Worm (Caenorhabditis elegans) whole organism, L1 larva: ENCODE data around the gene snu-66.

Experiments
- C16A3.4 ChIP-seq: fragments of 150-350 bp; optimal IDR thresholded peaks from 2 replicates; lab custom pipeline; 2014; ENCODE audit warnings: missing biosample characterization, missing genetic modification characterization
- alr-1 ChIP-seq: fragments of 200-800 bp; sonication (Bioruptor generic); optimal IDR thresholded peaks from 2 replicates; lab custom pipeline; 2018; ENCODE audit warnings: borderline replicate concordance, mild to moderate bottlenecking, missing genetic modification characterization, missing compliant biosample characterization
- aly-2 ChIP-seq: fragments of 150-350 bp; optimal IDR thresholded peaks from 2 replicates; lab custom pipeline; 2014; ENCODE audit warnings: missing biosample characterization, missing genetic modification characterization
- ama-1 ChIP-seq: fragments of 150-350 bp; optimal IDR thresholded peaks from 2 replicates; lab custom pipeline; 2014
- blmp-1 ChIP-seq: fragments of 150-350 bp; optimal IDR thresholded peaks from 2 replicates; lab custom pipeline; 2014; ENCODE audit warnings: missing biosample characterization, missing genetic modification characterization
- ceh-8 ChIP-seq: fragments of 200-800 bp; sonication (Bioruptor generic); optimal IDR thresholded peaks from 2 replicates; lab custom pipeline; 2018; ENCODE audit warnings: mild to moderate bottlenecking, missing genetic modification characterization, moderate library complexity, missing compliant biosample characterization
- ceh-82 ChIP-seq, 3 experiments: fragments of 150-350 bp in 1 of 3; sonication (generic microtip) in 2 of 3; optimal IDR thresholded peaks; 2 replicates each; lab custom pipeline; 2014 to 2017; ENCODE audit warnings: missing biosample characterization in 3 of 3, missing genetic modification characterization in 3 of 3
- ces-1 ChIP-seq: fragments of 150-350 bp; optimal IDR thresholded peaks from 2 replicates; lab custom pipeline; 2014; ENCODE audit warnings: missing biosample characterization, missing genetic modification reagents, missing genetic modification characterization
- dpl-1 ChIP-seq, 3 experiments: fragments of 150-350 bp in 2 of 3; sonication (generic microtip) in 1 of 3; optimal IDR thresholded peaks; 2 replicates each; lab custom pipeline; 2014 to 2017; ENCODE audit warnings: missing biosample characterization in 3 of 3, missing genetic modification characterization in 3 of 3, missing genetic modification reagents in 3 of 3
- dsc-1 ChIP-seq: sonication (generic microtip); optimal IDR thresholded peaks from 2 replicates; lab custom pipeline; 2016; ENCODE audit warnings: mild to moderate bottlenecking, missing genetic modification characterization, missing compliant biosample characterization
- efl-1 ChIP-seq, 4 experiments: fragments of 150-350 bp; optimal IDR thresholded peaks in 3 of 4; peaks in 1 of 4; 1 replicate in 1 of 4; 2 replicates in 3 of 4; lab custom pipeline; 2014; ENCODE audit warnings: missing biosample characterization in 2 of 4, missing genetic modification characterization in 2 of 4, missing genetic modification reagents in 2 of 4
- efl-3 ChIP-seq: fragments of 200-800 bp; sonication (Bioruptor generic); optimal IDR thresholded peaks from 2 replicates; lab custom pipeline; 2018; ENCODE audit warnings: mild to moderate bottlenecking, missing genetic modification characterization, missing compliant biosample characterization
- egl-27 ChIP-seq, 2 experiments: fragments of 150-350 bp in 1 of 2; sonication (generic microtip); optimal IDR thresholded peaks; 3 replicates each; lab custom pipeline; 2017 to 2018; ENCODE audit warnings: missing biosample characterization in 2 of 2, missing genetic modification characterization in 2 of 2, missing genetic modification reagents in 2 of 2
- elt-3 ChIP-seq, 6 experiments: fragments of 150-350 bp in 1 of 6; sonication (generic microtip); optimal IDR thresholded peaks; 2 replicates each; lab custom pipeline; 2017 to 2018; ENCODE audit warnings: missing biosample characterization in 6 of 6, missing genetic modification characterization in 6 of 6, inconsistent platforms in 1 of 6
- fos-1 ChIP-seq: fragments of 150-350 bp; optimal IDR thresholded peaks from 2 replicates; lab custom pipeline; 2014; ENCODE audit warnings: missing biosample characterization, missing genetic modification characterization
- jun-1 ChIP-seq: fragments of 150-350 bp; optimal IDR thresholded peaks from 2 replicates; lab custom pipeline; 2014; ENCODE audit warnings: missing biosample characterization, missing genetic modification reagents, missing genetic modification characterization
- lin-15B ChIP-seq: fragments of 150-350 bp; sonication (generic microtip); optimal IDR thresholded peaks from 3 replicates; lab custom pipeline; 2014; ENCODE audit warnings: missing biosample characterization, missing genetic modification characterization
- lin-35 ChIP-seq, 2 experiments: fragments of 150-350 bp; optimal IDR thresholded peaks; 2 replicates each; lab custom pipeline; 2014; ENCODE audit warnings: missing biosample characterization in 2 of 2, missing genetic modification characterization in 2 of 2, missing genetic modification reagents in 2 of 2
- lin-39 ChIP-seq: fragments of 150-350 bp; optimal IDR thresholded peaks from 2 replicates; lab custom pipeline; 2014; ENCODE audit warnings: missing biosample characterization, missing genetic modification reagents, missing genetic modification characterization
- lsy-2 ChIP-seq, 2 experiments: fragments of 150-350 bp; optimal IDR thresholded peaks; 2 replicates each; lab custom pipeline; 2014; ENCODE audit warnings: missing biosample characterization in 2 of 2, missing genetic modification characterization in 2 of 2
- mep-1 ChIP-seq: fragments of 150-350 bp; optimal IDR thresholded peaks from 2 replicates; lab custom pipeline; 2014; ENCODE audit warnings: missing biosample characterization, missing genetic modification characterization
- nhr-12 ChIP-seq: sonication (generic microtip); optimal IDR thresholded peaks from 2 replicates; lab custom pipeline; 2017; ENCODE audit warnings: missing biosample characterization, missing genetic modification characterization
- nhr-19 ChIP-seq: fragments of 200-800 bp; sonication (Bioruptor generic); conservative IDR thresholded peaks from 2 replicates; pipeline ENCODE4 v1.3.6; 2022; ENCODE audit warnings: missing genetic modification characterization, missing compliant biosample characterization
- nhr-20 ChIP-seq: sonication (generic microtip); optimal IDR thresholded peaks from 2 replicates; lab custom pipeline; 2016; ENCODE audit warnings: mild to moderate bottlenecking, missing genetic modification characterization, missing compliant biosample characterization
- nhr-28 ChIP-seq: fragments of 150-350 bp; optimal IDR thresholded peaks from 2 replicates; lab custom pipeline; 2014; ENCODE audit warnings: missing biosample characterization, missing genetic modification characterization
- nhr-47 ChIP-seq: sonication (generic microtip); optimal IDR thresholded peaks from 2 replicates; lab custom pipeline; 2016; ENCODE audit warnings: mild to moderate bottlenecking, missing genetic modification characterization, moderate library complexity, missing compliant biosample characterization
- nhr-71 ChIP-seq: sonication (generic microtip); optimal IDR thresholded peaks from 2 replicates; lab custom pipeline; 2016; ENCODE audit warnings: mild to moderate bottlenecking, missing genetic modification characterization, moderate library complexity, missing compliant biosample characterization
- nhr-77 ChIP-seq: fragments of 150-350 bp; optimal IDR thresholded peaks from 2 replicates; lab custom pipeline; 2014; ENCODE audit warnings: missing biosample characterization, missing genetic modification characterization
- nhr-85 ChIP-seq: sonication (generic microtip); peaks from one replicate; lab custom pipeline; 2016; ENCODE audit warnings: missing genetic modification characterization, inconsistent platforms, missing compliant biosample characterization
- nhr-90 ChIP-seq: sonication (generic microtip); optimal IDR thresholded peaks from 2 replicates; lab custom pipeline; 2016; ENCODE audit warnings: mild to moderate bottlenecking, missing genetic modification characterization, missing compliant biosample characterization; ENCODE audit not compliant: poor library complexity
- rnt-1 ChIP-seq: sonication (generic microtip); optimal IDR thresholded peaks from 2 replicates; lab custom pipeline; 2016; ENCODE audit warnings: mild to moderate bottlenecking, missing genetic modification characterization, moderate library complexity, missing compliant biosample characterization
- skn-1 ChIP-seq: fragments of 150-350 bp; optimal IDR thresholded peaks from 2 replicates; lab custom pipeline; 2014; ENCODE audit warnings: missing biosample characterization, missing genetic modification characterization
- snpc-4 ChIP-seq: fragments of 150-350 bp; optimal IDR thresholded peaks from 2 replicates; lab custom pipeline; 2014; ENCODE audit warnings: missing biosample characterization, missing genetic modification characterization
- snu-23 ChIP-seq: sonication (generic microtip); optimal IDR thresholded peaks from 2 replicates; lab custom pipeline; 2016; ENCODE audit warnings: missing genetic modification characterization, missing compliant biosample characterization
- sptf-1 ChIP-seq: fragments of 150-350 bp; optimal IDR thresholded peaks from 2 replicates; lab custom pipeline; 2014; ENCODE audit warnings: missing biosample characterization, missing genetic modification characterization
- swsn-7 ChIP-seq: sonication (generic microtip); optimal IDR thresholded peaks from 2 replicates; lab custom pipeline; 2016; ENCODE audit warnings: missing genetic modification characterization, missing compliant biosample characterization
- tbx-2 ChIP-seq: sonication (generic microtip); optimal IDR thresholded peaks from 2 replicates; lab custom pipeline; 2016; ENCODE audit warnings: missing genetic modification characterization, missing compliant biosample characterization
- unc-62 ChIP-seq: fragments of 150-350 bp; optimal IDR thresholded peaks from 2 replicates; lab custom pipeline; 2014; ENCODE audit warnings: missing biosample characterization, missing genetic modification reagents, missing genetic modification characterization
- unc-86 ChIP-seq: sonication (generic microtip); optimal IDR thresholded peaks from 2 replicates; lab custom pipeline; 2016; ENCODE audit warnings: missing genetic modification characterization, missing compliant biosample characterization
- xbp-1 ChIP-seq: sonication (generic microtip); optimal IDR thresholded peaks from 2 replicates; lab custom pipeline; 2016; ENCODE audit warnings: missing genetic modification characterization, missing compliant biosample characterization
- ztf-11 ChIP-seq, 2 experiments: sonication (generic microtip); optimal IDR thresholded peaks; 2 replicates each; lab custom pipeline; 2016 to 2017; ENCODE audit warnings: missing genetic modification characterization in 2 of 2, missing biosample characterization in 1 of 2, missing compliant biosample characterization in 1 of 2

snu-66 gene

ce11 chrV:7587637-7588036 lies 12.2 kb upstream of the snu-66 start, which contains the start of the genes F19F10.11 and C50E3.5 (continued):
- peak; percentile 70 for TF ChIP-seq tbx-2 (tag; lab: Kevin White, UChicago)
- TF ChIP-seq nhr-12, result no peak

- no peak for TF ChIP-seq ama-1
- no peak for TF ChIP-seq ceh-8 (GFP tag; lab: Kevin White, UChicago)
- no peak for TF ChIP-seq efl-3
- peak; percentile 54 for TF ChIP-seq rnt-1 (tag; lab: Kevin White, UChicago)
- peak; percentile 37 for TF ChIP-seq fos-1
- TF ChIP-seq efl-1 (optimal IDR thresholded peaks at IDR 0.05; lab: Kevin White, UChicago), result peak; percentile 75 to 77
- TF ChIP-seq efl-1 (GFP tag; optimal IDR thresholded peaks at IDR 0.05 in 1 of 2; lab: Kevin White, UChicago), result peak; percentile 67 to 96
- peak; percentile 25 for TF ChIP-seq skn-1
- peak; percentile 62 for TF ChIP-seq swsn-7
- TF ChIP-seq nhr-19 (GFP tag; lab: Robert Waterston, UW), result peak; percentile 54
- peak in 2 of 3 experiments; percentile 26 to 27 for TF ChIP-seq ceh-82 (tag; optimal IDR thresholded peaks at IDR 0.05; lab: Kevin White, UChicago)
- TF ChIP-seq alr-1 (tag; lab: Kevin White, UChicago), result no peak
- TF ChIP-seq nhr-20 (tag; lab: Kevin White, UChicago), result peak; percentile 65
- peak; percentile 46 for TF ChIP-seq nhr-90 (tag; lab: Kevin White, UChicago)
- peak; percentile 21 for TF ChIP-seq snpc-4
- peak; percentile 44 for TF ChIP-seq dsc-1 (tag; lab: Kevin White, UChicago)
- peak; percentile 66 to 77 for TF ChIP-seq lsy-2 (tag; optimal IDR thresholded peaks at IDR 0.05; lab: Kevin White, UChicago)
- TF ChIP-seq ces-1, result no peak
- TF ChIP-seq elt-3 (tag; optimal IDR thresholded peaks at IDR 0.05; lab: Kevin White, UChicago), result peak in 2 of 6 experiments; percentile 12 to 34
- no peak for TF ChIP-seq egl-27 (tag; optimal IDR thresholded peaks at IDR 0.05; lab: Kevin White, UChicago)
- peak; percentile 54 for TF ChIP-seq tbx-2 (tag; lab: Kevin White, UChicago)
- no peak for TF ChIP-seq nhr-28 (tag; lab: Kevin White, UChicago)
- TF ChIP-seq dpl-1 (GFP tag; optimal IDR thresholded peaks at IDR 0.05; lab: Kevin White, UChicago), result peak; percentile 39 to 65 (median 58)
- TF ChIP-seq mep-1, result peak; percentile 72
- peak; percentile 49 for TF ChIP-seq jun-1 (tag; lab: Kevin White, UChicago)
- peak; percentile 20 for TF ChIP-seq blmp-1 (tag; lab: Kevin White, UChicago)
- peak; percentile 58 to 79 for TF ChIP-seq lin-35 (GFP tag; optimal IDR thresholded peaks at IDR 0.05; lab: Kevin White, UChicago)
- TF ChIP-seq xbp-1 (tag; lab: Kevin White, UChicago), result peak; percentile 55
- no peak for TF ChIP-seq sptf-1 (tag; lab: Kevin White, UChicago)
- TF ChIP-seq nhr-77, result peak; percentile 60
- no peak for TF ChIP-seq unc-62 (GFP tag; lab: Kevin White, UChicago)
- no peak for TF ChIP-seq nhr-12
- peak; percentile 74 for TF ChIP-seq snu-23
- TF ChIP-seq nhr-85 (tag; lab: Kevin White, UChicago), result peak; percentile 82
- TF ChIP-seq unc-86, result peak; percentile 43
- peak; percentile 76 for TF ChIP-seq nhr-71 (tag; lab: Kevin White, UChicago)
- TF ChIP-seq nhr-47 (tag; lab: Kevin White, UChicago), result peak; percentile 70
- peak; percentile 27 for TF ChIP-seq C16A3.4 (tag; lab: Kevin White, UChicago)
- TF ChIP-seq lin-39, result peak; percentile 25
- TF ChIP-seq lin-15B (tag; lab: Kevin White, UChicago), result peak; percentile 2
These were observed 4.9 kb upstream of the snu-66 start, which contains the start of gene ets-6 for ce11 chrV:7580378-7580777. ets-6 (minus strand) TSS chrV:7580546.

- TF ChIP-seq unc-62 (GFP tag; lab: Kevin White, UChicago) (no peak), dsc-1 (tag; lab: Kevin White, UChicago) (no peak), aly-2 (no peak), ztf-11 (tag; optimal IDR thresholded peaks at IDR 0.05; lab: Kevin White, UChicago) (no peak)
These were observed 4.5 kb downstream of the snu-66 start, which contains the start of gene F19F10.14 for ce11 chrV:7570955-7571354. F19F10.14 (minus strand) TSS chrV:7571055.
